Worm (Caenorhabditis elegans) whole organism, L1 larva: Measurements from ENCODE around the gene ast-1.
A peak's percentile ranks its signal among the peaks of the same experiment; 100 is the strongest.

Experiments used
- C04F5.9 ChIP-seq: sonication (generic microtip); optimal IDR thresholded peaks from 2 replicates; lab custom pipeline; 2016; ENCODE audit warnings: missing genetic modification characterization, missing compliant biosample characterization
- C16A3.4 ChIP-seq: fragments of 150-350 bp; optimal IDR thresholded peaks from 2 replicates; lab custom pipeline; 2014; ENCODE audit warnings: missing biosample characterization, missing genetic modification characterization
- F16B12.6 ChIP-seq: fragments of 150-350 bp; optimal IDR thresholded peaks from 2 replicates; lab custom pipeline; 2014; ENCODE audit warnings: missing biosample characterization, missing genetic modification characterization
- aha-1 ChIP-seq: fragments of 150-350 bp; optimal IDR thresholded peaks from 2 replicates; lab custom pipeline; 2014; ENCODE audit warnings: missing biosample characterization, missing genetic modification characterization
- blmp-1 ChIP-seq: fragments of 150-350 bp; optimal IDR thresholded peaks from 2 replicates; lab custom pipeline; 2014; ENCODE audit warnings: missing biosample characterization, missing genetic modification characterization
- ceh-8 ChIP-seq: fragments of 200-800 bp; sonication (Bioruptor generic); optimal IDR thresholded peaks from 2 replicates; lab custom pipeline; 2018; ENCODE audit warnings: mild to moderate bottlenecking, missing genetic modification characterization, moderate library complexity, missing compliant biosample characterization
- ceh-82 ChIP-seq, 3 experiments: fragments of 150-350 bp in 1 of 3; sonication (generic microtip) in 2 of 3; optimal IDR thresholded peaks; 2 replicates each; lab custom pipeline; 2014 to 2017; ENCODE audit warnings: missing biosample characterization in 3 of 3, missing genetic modification characterization in 3 of 3
- ceh-90 ChIP-seq: sonication (generic microtip); optimal IDR thresholded peaks from 2 replicates; lab custom pipeline; 2016; ENCODE audit warnings: missing genetic modification characterization, missing compliant biosample characterization
- ces-1 ChIP-seq: fragments of 150-350 bp; optimal IDR thresholded peaks from 2 replicates; lab custom pipeline; 2014; ENCODE audit warnings: missing biosample characterization, missing genetic modification reagents, missing genetic modification characterization
- egl-13 ChIP-seq: sonication (generic microtip); optimal IDR thresholded peaks from 2 replicates; lab custom pipeline; 2016; ENCODE audit warnings: missing genotype, missing genetic modification reagents, missing genetic modification characterization, missing compliant biosample characterization
- egl-27 ChIP-seq, 2 experiments: fragments of 150-350 bp in 1 of 2; sonication (generic microtip); optimal IDR thresholded peaks; 3 replicates each; lab custom pipeline; 2017 to 2018; ENCODE audit warnings: missing biosample characterization in 2 of 2, missing genetic modification characterization in 2 of 2, missing genetic modification reagents in 2 of 2
- ets-5 ChIP-seq: fragments of 200-800 bp; sonication (Bioruptor generic); IDR thresholded peaks from 2 replicates; pipeline ENCODE4 v1.3.6; 2022; ENCODE audit warnings: missing genetic modification characterization, missing compliant biosample characterization
- fkh-4 ChIP-seq: sonication (generic microtip); optimal IDR thresholded peaks from 2 replicates; lab custom pipeline; 2016; ENCODE audit warnings: missing compliant biosample characterization, missing genetic modification characterization, borderline replicate concordance
- fkh-8 ChIP-seq: sonication (generic microtip); optimal IDR thresholded peaks from 2 replicates; lab custom pipeline; 2016; ENCODE audit warnings: mild to moderate bottlenecking, missing genetic modification characterization, missing compliant biosample characterization
- grh-1 ChIP-seq: fragments of 200-800 bp; sonication (Bioruptor generic); IDR thresholded peaks from 2 replicates; pipeline ENCODE4 v1.3.6; 2022; ENCODE audit warnings: missing genetic modification reagents, missing genetic modification characterization, missing compliant biosample characterization
- hlh-17 ChIP-seq: fragments of 200-800 bp; sonication (Bioruptor generic); optimal IDR thresholded peaks from 2 replicates; lab custom pipeline; 2018; ENCODE audit warnings: missing genetic modification characterization, mild to moderate bottlenecking, missing compliant biosample characterization, moderate library complexity, borderline replicate concordance
- hpl-2 ChIP-seq: fragments of 150-350 bp; optimal IDR thresholded peaks from 2 replicates; lab custom pipeline; 2014; ENCODE audit warnings: missing biosample characterization, missing genetic modification reagents, missing genetic modification characterization
- isw-1 ChIP-seq: fragments of 200-800 bp; sonication (Bioruptor generic); IDR thresholded peaks from 2 replicates; pipeline ENCODE4 v1.3.6; 2022; ENCODE audit warnings: missing genetic modification characterization, missing compliant biosample characterization
- lin-14 ChIP-seq: fragments of 200-800 bp; sonication (Bioruptor generic); optimal IDR thresholded peaks from 2 replicates; lab custom pipeline; 2018; ENCODE audit warnings: mild to moderate bottlenecking, missing genetic modification characterization, moderate library complexity, missing compliant biosample characterization
- lin-15B ChIP-seq: fragments of 150-350 bp; sonication (generic microtip); optimal IDR thresholded peaks from 3 replicates; lab custom pipeline; 2014; ENCODE audit warnings: missing biosample characterization, missing genetic modification characterization
- lin-39 ChIP-seq: fragments of 150-350 bp; optimal IDR thresholded peaks from 2 replicates; lab custom pipeline; 2014; ENCODE audit warnings: missing biosample characterization, missing genetic modification reagents, missing genetic modification characterization
- lsy-2 ChIP-seq, 2 experiments: fragments of 150-350 bp; optimal IDR thresholded peaks; 2 replicates each; lab custom pipeline; 2014; ENCODE audit warnings: missing biosample characterization in 2 of 2, missing genetic modification characterization in 2 of 2
- mdl-1 ChIP-seq, 2 experiments: fragments of 150-350 bp; optimal IDR thresholded peaks; 2 replicates each; lab custom pipeline; 2014 to 2017; ENCODE audit warnings: missing biosample characterization in 2 of 2, missing genetic modification characterization in 2 of 2, inconsistent platforms in 1 of 2
- mef-2 ChIP-seq: fragments of 150-350 bp; optimal IDR thresholded peaks from 2 replicates; lab custom pipeline; 2014; ENCODE audit warnings: missing biosample characterization, missing genetic modification characterization
- nhr-11 ChIP-seq: fragments of 150-350 bp; optimal IDR thresholded peaks from 2 replicates; lab custom pipeline; 2014; ENCODE audit warnings: missing biosample characterization, missing genetic modification characterization
- nhr-19 ChIP-seq: fragments of 200-800 bp; sonication (Bioruptor generic); conservative IDR thresholded peaks from 2 replicates; pipeline ENCODE4 v1.3.6; 2022; ENCODE audit warnings: missing genetic modification characterization, missing compliant biosample characterization
- nhr-47 ChIP-seq: sonication (generic microtip); optimal IDR thresholded peaks from 2 replicates; lab custom pipeline; 2016; ENCODE audit warnings: mild to moderate bottlenecking, missing genetic modification characterization, moderate library complexity, missing compliant biosample characterization
- nhr-71 ChIP-seq: sonication (generic microtip); optimal IDR thresholded peaks from 2 replicates; lab custom pipeline; 2016; ENCODE audit warnings: mild to moderate bottlenecking, missing genetic modification characterization, moderate library complexity, missing compliant biosample characterization
- nhr-76 ChIP-seq: sonication (generic microtip); optimal IDR thresholded peaks from 2 replicates; lab custom pipeline; 2017; ENCODE audit warnings: missing biosample characterization, missing genetic modification characterization
- nhr-84 ChIP-seq: sonication (generic microtip); optimal IDR thresholded peaks from 2 replicates; lab custom pipeline; 2017; ENCODE audit warnings: missing biosample characterization, missing genetic modification characterization
- snpc-4 ChIP-seq: fragments of 150-350 bp; optimal IDR thresholded peaks from 2 replicates; lab custom pipeline; 2014; ENCODE audit warnings: missing biosample characterization, missing genetic modification characterization
- snu-23 ChIP-seq: sonication (generic microtip); optimal IDR thresholded peaks from 2 replicates; lab custom pipeline; 2016; ENCODE audit warnings: missing genetic modification characterization, missing compliant biosample characterization
- sptf-1 ChIP-seq: fragments of 150-350 bp; optimal IDR thresholded peaks from 2 replicates; lab custom pipeline; 2014; ENCODE audit warnings: missing biosample characterization, missing genetic modification characterization
- unc-130 ChIP-seq: fragments of 150-350 bp; optimal IDR thresholded peaks from 2 replicates; lab custom pipeline; 2017; ENCODE audit warnings: missing biosample characterization, missing genetic modification characterization, inconsistent platforms
- unc-30 ChIP-seq: sonication (generic microtip); optimal IDR thresholded peaks from 2 replicates; lab custom pipeline; 2017; ENCODE audit warnings: missing biosample characterization, missing genetic modification characterization
- unc-62 ChIP-seq: fragments of 150-350 bp; optimal IDR thresholded peaks from 2 replicates; lab custom pipeline; 2014; ENCODE audit warnings: missing biosample characterization, missing genetic modification reagents, missing genetic modification characterization
- unc-86 ChIP-seq: sonication (generic microtip); optimal IDR thresholded peaks from 2 replicates; lab custom pipeline; 2016; ENCODE audit warnings: missing genetic modification characterization, missing compliant biosample characterization
- vab-15 ChIP-seq: sonication (generic microtip); optimal IDR thresholded peaks from 2 replicates; lab custom pipeline; 2017; ENCODE audit warnings: missing genotype, mild to moderate bottlenecking, missing genetic modification characterization, missing compliant biosample characterization
- xbp-1 ChIP-seq: sonication (generic microtip); optimal IDR thresholded peaks from 2 replicates; lab custom pipeline; 2016; ENCODE audit warnings: missing genetic modification characterization, missing compliant biosample characterization
- zag-1 ChIP-seq: fragments of 150-350 bp; optimal IDR thresholded peaks from 2 replicates; lab custom pipeline; 2014; ENCODE audit warnings: missing biosample characterization, missing genetic modification characterization
- ztf-4 ChIP-seq: fragments of 150-350 bp; optimal IDR thresholded peaks from 2 replicates; lab custom pipeline; 2014; ENCODE audit warnings: missing biosample characterization, missing genetic modification characterization

ast-1 gene

ce11 chrII:4089183-4089582 is 46.0 kb downstream of the ast-1 start (continued):
- no peak for TF ChIP-seq ceh-90
- no peak for TF ChIP-seq nhr-84 (tag; lab: Kevin White, UChicago)
- no peak for TF ChIP-seq snpc-4
- TF ChIP-seq lin-14 (GFP tag; lab: Kevin White, UChicago) = peak; percentile 87
- no peak for TF ChIP-seq lin-15B (tag; lab: Kevin White, UChicago)
- TF ChIP-seq fkh-8 = no peak
- no peak for TF ChIP-seq vab-15 (tag; lab: Kevin White, UChicago)
- peak; percentile 77 for TF ChIP-seq nhr-19 (GFP tag; lab: Robert Waterston, UW)
- no peak for TF ChIP-seq xbp-1
- TF ChIP-seq unc-86 (tag; lab: Kevin White, UChicago) = no peak
- no peak for TF ChIP-seq egl-27 (tag; optimal IDR thresholded peaks at IDR 0.05; lab: Kevin White, UChicago)
- TF ChIP-seq fkh-4 = no peak
- no peak for TF ChIP-seq unc-62 (GFP tag; lab: Kevin White, UChicago)
- TF ChIP-seq nhr-76 (tag; lab: Kevin White, UChicago) = no peak
- TF ChIP-seq egl-13 (tag; lab: Kevin White, UChicago) = no peak
- peak; percentile 66 for TF ChIP-seq blmp-1 (tag; lab: Kevin White, UChicago)
- no peak for TF ChIP-seq ets-5 (GFP tag; lab: Robert Waterston, UW)
- peak; percentile 50 for TF ChIP-seq unc-130
- TF ChIP-seq mef-2 (tag; lab: Kevin White, UChicago) = no peak
- no peak for TF ChIP-seq lin-39 (tag; lab: Kevin White, UChicago)
- TF ChIP-seq nhr-47 = peak; percentile 49
- no peak for TF ChIP-seq sptf-1 (tag; lab: Kevin White, UChicago)
- peak; percentile 86 for TF ChIP-seq nhr-71 (tag; lab: Kevin White, UChicago)
- no peak for TF ChIP-seq C04F5.9
- TF ChIP-seq isw-1 (GFP tag; lab: Robert Waterston, UW) = no peak
- peak; percentile 1 for TF ChIP-seq C16A3.4 (tag; lab: Kevin White, UChicago)
- TF ChIP-seq lsy-2 (tag; optimal IDR thresholded peaks at IDR 0.05; lab: Kevin White, UChicago) = peak; percentile 54 to 57
- TF ChIP-seq snu-23 (GFP tag; lab: Kevin White, UChicago) = peak; percentile 74
- no peak for TF ChIP-seq aha-1
- TF ChIP-seq hpl-2 = no peak
- TF ChIP-seq ces-1 = no peak
- peak; percentile 19 for TF ChIP-seq ztf-4

ce11 chrII:4085601-4086000 is 49.6 kb downstream of the ast-1 start:
- TF ChIP-seq fkh-8 (no peak), nhr-11 (tag; lab: Kevin White, UChicago) (no peak), hlh-17 (no peak), unc-86 (tag; lab: Kevin White, UChicago) (no peak), grh-1 (no peak), ceh-90 (no peak), unc-62 (GFP tag; lab: Kevin White, UChicago) (no peak)

ce11 chrII:4082754-4083153 is 52.4 kb downstream of the ast-1 start, which contains the start of gene R11F4.2:
Gene R11F4.2 (plus strand): TSS chrII:4083054.
- TF ChIP-seq blmp-1 (tag; lab: Kevin White, UChicago) (no peak), ceh-82 (tag; optimal IDR thresholded peaks at IDR 0.05; lab: Kevin White, UChicago) (no peak), unc-30 (no peak), F16B12.6 (tag; lab: Kevin White, UChicago) (no peak), ceh-8 (GFP tag; lab: Kevin White, UChicago) (no peak), snpc-4 (no peak), mdl-1 (tag; optimal IDR thresholded peaks at IDR 0.05; lab: Kevin White, UChicago) (no peak), zag-1 (tag; lab: Kevin White, UChicago) (no peak), mef-2 (tag; lab: Kevin White, UChicago) (no peak)
